Worm (Caenorhabditis elegans) whole organism, L2 larva: ENCODE measurements around the gene C34H4.5.
A peak's percentile ranks its signal among the peaks of the same experiment; 100 is the strongest.

Experiments
- C34F6.9 ChIP-seq: fragments of 150-350 bp; optimal IDR thresholded peaks from 2 replicates; lab custom pipeline; 2014; ENCODE audit warnings: missing biosample characterization, missing genetic modification characterization
- F13H6.1 ChIP-seq: sonication (generic microtip); optimal IDR thresholded peaks from 2 replicates; lab custom pipeline; 2016; ENCODE audit warnings: missing genetic modification characterization, missing compliant biosample characterization
- R02D3.7 ChIP-seq: fragments of 150-350 bp; optimal IDR thresholded peaks from 2 replicates; lab custom pipeline; 2014; ENCODE audit warnings: missing biosample characterization, missing genetic modification characterization
- Y55F3AM.14 ChIP-seq: fragments of 200-800 bp; sonication (Bioruptor generic); optimal IDR thresholded peaks from 2 replicates; lab custom pipeline; 2018; ENCODE audit warnings: mild to moderate bottlenecking, missing genetic modification characterization, missing compliant biosample characterization
- aly-2 ChIP-seq: fragments of 150-350 bp; optimal IDR thresholded peaks from 2 replicates; lab custom pipeline; 2014; ENCODE audit warnings: missing biosample characterization, missing genetic modification characterization
- ama-1 ChIP-seq: fragments of 150-350 bp; optimal IDR thresholded peaks from 2 replicates; lab custom pipeline; 2018; ENCODE audit warnings: inconsistent platforms
- blmp-1 ChIP-seq: sonication (generic microtip); optimal IDR thresholded peaks from 2 replicates; lab custom pipeline; 2017; ENCODE audit warnings: missing genetic modification characterization, mild to moderate bottlenecking, missing compliant biosample characterization, antibody characterized with exemption, moderate library complexity; ENCODE audit not compliant: insufficient read depth
- ceh-16 ChIP-seq: fragments of 150-350 bp; optimal IDR thresholded peaks from 2 replicates; lab custom pipeline; 2014; ENCODE audit warnings: missing biosample characterization, missing genetic modification characterization
- elt-1 ChIP-seq: fragments of 150-350 bp; optimal IDR thresholded peaks from 2 replicates; lab custom pipeline; 2014; ENCODE audit warnings: missing biosample characterization, missing genetic modification characterization
- elt-3 ChIP-seq: sonication (generic microtip); optimal IDR thresholded peaks from 2 replicates; lab custom pipeline; 2017; ENCODE audit warnings: missing biosample characterization, missing genetic modification characterization
- fos-1 ChIP-seq: fragments of 150-350 bp; optimal IDR thresholded peaks from 2 replicates; lab custom pipeline; 2014; ENCODE audit warnings: missing biosample characterization, missing genetic modification characterization
- lin-13 ChIP-seq: fragments of 150-350 bp; optimal IDR thresholded peaks from 2 replicates; lab custom pipeline; 2014; ENCODE audit warnings: missing biosample characterization, missing genetic modification reagents, missing genetic modification characterization
- lsy-2 ChIP-seq, 2 experiments: fragments of 150-350 bp in 1 of 2; sonication (generic microtip) in 1 of 2; optimal IDR thresholded peaks; 2 replicates each; lab custom pipeline; 2014 to 2017; ENCODE audit warnings: missing biosample characterization in 2 of 2, missing genetic modification characterization in 2 of 2
- mbf-1 ChIP-seq: sonication (generic microtip); optimal IDR thresholded peaks from 2 replicates; lab custom pipeline; 2017; ENCODE audit warnings: missing biosample characterization, missing genetic modification characterization
- mdl-1 ChIP-seq, 2 experiments: fragments of 150-350 bp in 1 of 2; sonication (generic microtip) in 1 of 2; optimal IDR thresholded peaks; 2 replicates each; lab custom pipeline; 2017; ENCODE audit warnings: missing biosample characterization in 2 of 2, missing genetic modification characterization in 2 of 2
- nhr-10 ChIP-seq: sonication (generic microtip); optimal IDR thresholded peaks from 2 replicates; lab custom pipeline; 2017; ENCODE audit warnings: missing biosample characterization, missing genetic modification characterization
- nhr-11 ChIP-seq: fragments of 150-350 bp; optimal IDR thresholded peaks from 2 replicates; lab custom pipeline; 2014; ENCODE audit warnings: missing biosample characterization, missing genetic modification characterization
- nhr-12 ChIP-seq: fragments of 150-350 bp; optimal IDR thresholded peaks from 2 replicates; lab custom pipeline; 2014; ENCODE audit warnings: missing biosample characterization, missing genetic modification characterization
- nhr-129 ChIP-seq: fragments of 150-350 bp; optimal IDR thresholded peaks from 2 replicates; lab custom pipeline; 2014; ENCODE audit warnings: missing biosample characterization, missing genetic modification characterization
- nhr-21 ChIP-seq: fragments of 150-350 bp; optimal IDR thresholded peaks from 2 replicates; lab custom pipeline; 2014; ENCODE audit warnings: missing biosample characterization, missing genetic modification characterization
- nhr-23 ChIP-seq: fragments of 150-350 bp; optimal IDR thresholded peaks from 2 replicates; lab custom pipeline; 2014; ENCODE audit warnings: missing biosample characterization, missing genetic modification reagents, missing genetic modification characterization
- nhr-237 ChIP-seq: fragments of 150-350 bp; optimal IDR thresholded peaks from 2 replicates; lab custom pipeline; 2014; ENCODE audit warnings: missing biosample characterization, missing genetic modification characterization
- nhr-25 ChIP-seq: fragments of 150-350 bp; sonication (generic microtip); optimal IDR thresholded peaks from 3 replicates; lab custom pipeline; 2014; ENCODE audit warnings: missing biosample characterization, missing genetic modification characterization
- nhr-6 ChIP-seq: fragments of 150-350 bp; optimal IDR thresholded peaks from 2 replicates; lab custom pipeline; 2014; ENCODE audit warnings: missing biosample characterization, missing genetic modification characterization
- nhr-77 ChIP-seq: fragments of 150-350 bp; optimal IDR thresholded peaks from 2 replicates; lab custom pipeline; 2014; ENCODE audit warnings: missing biosample characterization, missing genetic modification characterization
- peb-1 ChIP-seq: fragments of 150-350 bp; optimal IDR thresholded peaks from 2 replicates; lab custom pipeline; 2014; ENCODE audit warnings: missing biosample characterization, missing genetic modification characterization
- sem-4 ChIP-seq: fragments of 150-350 bp; optimal IDR thresholded peaks from 2 replicates; lab custom pipeline; 2014; ENCODE audit warnings: missing biosample characterization, missing genetic modification reagents, missing genetic modification characterization
- sma-3 ChIP-seq: sonication (generic microtip); optimal IDR thresholded peaks from 2 replicates; lab custom pipeline; 2016; ENCODE audit warnings: missing genetic modification reagents, missing genetic modification characterization, missing compliant biosample characterization
- sma-9 ChIP-seq, 2 experiments: fragments of 150-350 bp in 1 of 2; sonication (generic microtip) in 1 of 2; optimal IDR thresholded peaks; 2 replicates each; lab custom pipeline; 2014 to 2016; ENCODE audit warnings: missing genetic modification characterization in 2 of 2, mild to moderate bottlenecking in 1 of 2, missing biosample characterization in 1 of 2, missing compliant biosample characterization in 1 of 2, missing genetic modification reagents in 1 of 2, moderate library complexity in 1 of 2
- ztf-1 ChIP-seq: fragments of 200-800 bp; sonication (Bioruptor generic); conservative IDR thresholded peaks from 2 replicates; pipeline ENCODE4 v1.3.6; 2022; ENCODE audit warnings: missing genetic modification characterization, missing compliant biosample characterization
- ztf-11 ChIP-seq: sonication (generic microtip); optimal IDR thresholded peaks from 2 replicates; lab custom pipeline; 2017; ENCODE audit warnings: missing biosample characterization, missing genetic modification characterization
- ztf-4 ChIP-seq: fragments of 150-350 bp; optimal IDR thresholded peaks from 2 replicates; lab custom pipeline; 2014; ENCODE audit warnings: missing biosample characterization, missing genetic modification characterization

C34H4.5 gene

ce11 chrIV:1576731-1577130 lies 26.7 kb upstream of the C34H4.5 start, which contains the start of gene Y41D4B.14:
Y41D4B.14 (plus strand) TSS chrIV:1577031.
- TF ChIP-seq sma-3 (GFP tag; lab: Kevin White, UChicago) (no peak), nhr-25 (no peak), elt-1 (tag; lab: Kevin White, UChicago) (no peak), sma-9 (GFP tag; optimal IDR thresholded peaks at IDR 0.05; lab: Kevin White, UChicago) (no peak), sma-9 (tag; optimal IDR thresholded peaks at IDR 0.05; lab: Kevin White, UChicago) (no peak), nhr-6 (tag; lab: Kevin White, UChicago) (no peak), lin-13 (GFP tag; lab: Kevin White, UChicago) (no peak)

ce11 chrIV:1567577-1567976 lies 17.5 kb upstream of the C34H4.5 start:
- TF ChIP-seq lin-13 (GFP tag; lab: Kevin White, UChicago): no peak
- TF ChIP-seq nhr-25: no peak
- TF ChIP-seq peb-1 (tag; lab: Kevin White, UChicago): no peak
- no peak for TF ChIP-seq sem-4
- TF ChIP-seq lsy-2 (tag; optimal IDR thresholded peaks at IDR 0.05; lab: Kevin White, UChicago): no peak
- no peak for TF ChIP-seq aly-2 (tag; lab: Kevin White, UChicago)
- TF ChIP-seq ztf-11 (tag; lab: Kevin White, UChicago): no peak
- no peak for TF ChIP-seq ama-1 (lab: Kevin White, UChicago)
- no peak for TF ChIP-seq R02D3.7 (tag; lab: Kevin White, UChicago)
- no peak for TF ChIP-seq Y55F3AM.14 (GFP tag; lab: Kevin White, UChicago)
- TF ChIP-seq nhr-129 (tag; lab: Kevin White, UChicago): no peak
- TF ChIP-seq sma-3 (GFP tag; lab: Kevin White, UChicago): no peak
- TF ChIP-seq mdl-1 (tag; optimal IDR thresholded peaks at IDR 0.05; lab: Kevin White, UChicago): no peak
- TF ChIP-seq nhr-21: no peak
- TF ChIP-seq blmp-1 (tag; lab: Kevin White, UChicago): no peak
- TF ChIP-seq nhr-6 (tag; lab: Kevin White, UChicago): no peak
- no peak for TF ChIP-seq ztf-4 (tag; lab: Kevin White, UChicago)
- TF ChIP-seq C34F6.9 (tag; lab: Kevin White, UChicago): no peak

ce11 chrIV:1565725-1566124 lies 15.7 kb upstream of the C34H4.5 start:
- TF ChIP-seq nhr-23 (tag; lab: Kevin White, UChicago) (no peak), nhr-77 (tag; lab: Kevin White, UChicago) (no peak), Y55F3AM.14 (GFP tag; lab: Kevin White, UChicago) (no peak), aly-2 (tag; lab: Kevin White, UChicago) (no peak), lsy-2 (tag; optimal IDR thresholded peaks at IDR 0.05; lab: Kevin White, UChicago) (no peak), nhr-237 (tag; lab: Kevin White, UChicago) (no peak), mbf-1 (tag; lab: Kevin White, UChicago) (no peak), nhr-12 (tag; lab: Kevin White, UChicago) (no peak), nhr-25 (no peak), ama-1 (lab: Kevin White, UChicago) (no peak), blmp-1 (tag; lab: Kevin White, UChicago) (no peak), nhr-10 (tag; lab: Kevin White, UChicago) (no peak), mdl-1 (tag; optimal IDR thresholded peaks at IDR 0.05; lab: Kevin White, UChicago) (no peak), elt-3 (tag; lab: Kevin White, UChicago) (no peak), nhr-6 (tag; lab: Kevin White, UChicago) (no peak)
- TF ChIP-seq, all 48 proteins: peak for 0

ce11 chrIV:1563476-1564131 lies 13.6 kb upstream of the C34H4.5 start, which contains the start of gene Y41D4B.15:
Y41D4B.15 (plus strand) TSS chrIV:1564081.
- TF ChIP-seq nhr-77 (tag; lab: Kevin White, UChicago) (no peak), nhr-6 (tag; lab: Kevin White, UChicago) (no peak), blmp-1 (tag; lab: Kevin White, UChicago) (no peak), nhr-11 (tag; lab: Kevin White, UChicago) (no peak), nhr-25 (no peak), peb-1 (tag; lab: Kevin White, UChicago) (no peak), nhr-129 (tag; lab: Kevin White, UChicago) (no peak), ztf-1 (no peak), lsy-2 (tag; optimal IDR thresholded peaks at IDR 0.05; lab: Kevin White, UChicago) (no peak), F13H6.1 (tag; lab: Kevin White, UChicago) (no peak)

ce11 chrIV:1561884-1562283 lies 11.9 kb upstream of the C34H4.5 start, which contains the start of gene hpo-6:
hpo-6 (plus strand) TSS chrIV:1562184.
- TF ChIP-seq nhr-10 (tag; lab: Kevin White, UChicago) (no peak), mbf-1 (tag; lab: Kevin White, UChicago) (no peak), ceh-16 (tag; lab: Kevin White, UChicago) (no peak), fos-1 (tag; lab: Kevin White, UChicago) (peak; percentile 20)
- TF ChIP-seq, all 48 proteins: peak for 1
